Worm (Caenorhabditis elegans): ENCODE data around the gene tctn-1.

- TF ChIP-seq nhr-6 (tag; optimal IDR thresholded peaks at IDR 0.05) (no peak), ama-1 (optimal IDR thresholded peaks at IDR 0.05) (no peak), nhr-12 (tag; optimal IDR thresholded peaks at IDR 0.05) (no peak)
These were observed 4.2 kb upstream of the tctn-1 start, which contains the start of gene Y17G9B.4 for ce11 chrIV:4751814-4752213.
